Fruit fly (Drosophila melanogaster) whole organism, embryonic: ENCODE data around the gene CG34057.

Experiments used
- ATbp ChIP-seq: fragments of 200-800 bp; sonication (Bioruptor generic); optimal IDR thresholded peaks from 2 replicates; lab custom pipeline; 2017; ENCODE audit warnings: missing biosample characterization, mild to moderate bottlenecking, missing genetic modification characterization, missing genetic modification reagents
- B-H1 ChIP-seq: fragments of 200-800 bp; sonication (Bioruptor generic); IDR thresholded peaks from 3 replicates; pipeline ENCODE4 v1.3.6; 2022; ENCODE audit warnings: missing biosample characterization, missing genetic modification characterization
- BEAF-32 ChIP-seq: fragments of 200-800 bp; sonication (Bioruptor generic); optimal IDR thresholded peaks from 3 replicates; lab custom pipeline; 2017; ENCODE audit warnings: missing biosample characterization, missing genetic modification characterization, mild to moderate bottlenecking, moderate library complexity, missing genetic modification reagents
- Bgb ChIP-seq: fragments of 200-800 bp; sonication (Bioruptor generic); IDR thresholded peaks from 2 replicates; pipeline ENCODE4 v1.3.6; 2022; ENCODE audit warnings: missing biosample characterization, missing genetic modification characterization; ENCODE audit not compliant: partially characterized antibody
- C15 ChIP-seq: fragments of 200-800 bp; sonication (Bioruptor generic); IDR thresholded peaks from 3 replicates; pipeline ENCODE4 v1.3.6; 2022; ENCODE audit warnings: missing biosample characterization, missing genetic modification characterization
- CG11085 ChIP-seq: fragments of 200-800 bp; sonication (Bioruptor generic); IDR thresholded peaks from 2 replicates; pipeline ENCODE4 v1.3.6; 2022; ENCODE audit warnings: missing biosample characterization, missing genetic modification characterization
- CG11456 ChIP-seq: fragments of 200-800 bp; sonication (Bioruptor generic); IDR thresholded peaks from 3 replicates; pipeline ENCODE4 v1.3.6; 2022; ENCODE audit warnings: missing biosample characterization, missing genetic modification characterization
- CG12744 ChIP-seq: fragments of 200-800 bp; sonication (Bioruptor generic); optimal IDR thresholded peaks from 2 replicates; lab custom pipeline; 2016; ENCODE audit warnings: missing biosample characterization, missing genetic modification characterization
- CG17568 ChIP-seq: fragments of 200-800 bp; sonication (Bioruptor generic); optimal IDR thresholded peaks from 2 replicates; lab custom pipeline; 2018; ENCODE audit warnings: missing biosample characterization, mild to moderate bottlenecking, missing genetic modification characterization, moderate library complexity
- CG30431 ChIP-seq: fragments of 200-800 bp; sonication (Bioruptor generic); optimal IDR thresholded peaks from 2 replicates; lab custom pipeline; 2017; ENCODE audit warnings: missing biosample characterization, missing genetic modification characterization
- CG31388 ChIP-seq: fragments of 200-800 bp; sonication (Bioruptor generic); optimal IDR thresholded peaks from 2 replicates; lab custom pipeline; 2016; ENCODE audit warnings: missing biosample characterization, missing genetic modification characterization
- CG3281 ChIP-seq: fragments of 200-800 bp; sonication (Bioruptor generic); optimal IDR thresholded peaks from 3 replicates; lab custom pipeline; 2017; ENCODE audit warnings: missing biosample characterization, mild to moderate bottlenecking, missing genetic modification characterization
- CG33557 ChIP-seq: fragments of 200-800 bp; sonication (Bioruptor generic); optimal IDR thresholded peaks from 2 replicates; lab custom pipeline; 2019; ENCODE audit warnings: missing biosample characterization, mild to moderate bottlenecking, missing genetic modification characterization, moderate library complexity
- CG34376 ChIP-seq: fragments of 200-800 bp; sonication (Bioruptor generic); optimal IDR thresholded peaks from 2 replicates; lab custom pipeline; 2018; ENCODE audit warnings: missing biosample characterization, mild to moderate bottlenecking, missing genetic modification characterization
- CG4282 ChIP-seq: fragments of 200-800 bp; sonication (Bioruptor generic); optimal IDR thresholded peaks from 2 replicates; lab custom pipeline; 2016; ENCODE audit warnings: missing biosample characterization, missing genetic modification characterization
- CG8089 ChIP-seq: fragments of 200-800 bp; sonication (Bioruptor generic); optimal IDR thresholded peaks from 3 replicates; lab custom pipeline; 2016; ENCODE audit warnings: missing biosample characterization, missing genetic modification characterization
- CHES-1-like ChIP-seq: fragments of 200-800 bp; sonication (Bioruptor generic); optimal IDR thresholded peaks from 2 replicates; lab custom pipeline; 2016; ENCODE audit warnings: missing biosample characterization, missing genetic modification characterization
- Doc3 ChIP-seq: fragments of 200-800 bp; sonication (Bioruptor generic); IDR thresholded peaks from 3 replicates; pipeline ENCODE4 v1.3.6; 2022; ENCODE audit warnings: missing biosample characterization, missing genetic modification characterization; ENCODE audit not compliant: partially characterized antibody
- E2f1 ChIP-seq: fragments of 200-800 bp; sonication (Bioruptor generic); IDR thresholded peaks from 2 replicates; pipeline ENCODE4 v1.3.6; 2022; ENCODE audit warnings: missing biosample characterization, missing genetic modification characterization
- Gug ChIP-seq: fragments of 200-800 bp; sonication (Bioruptor generic); IDR thresholded peaks from 4 replicates; pipeline ENCODE4 v1.3.6; 2022; ENCODE audit warnings: missing biosample characterization, missing genetic modification characterization
- HHEX ChIP-seq: fragments of 200-800 bp; sonication (Bioruptor generic); optimal IDR thresholded peaks from 3 replicates; lab custom pipeline; 2017; ENCODE audit warnings: missing biosample characterization, mild to moderate bottlenecking, missing genetic modification characterization, missing genetic modification reagents
- Hmx ChIP-seq: fragments of 200-800 bp; sonication (Bioruptor generic); optimal IDR thresholded peaks from 2 replicates; lab custom pipeline; 2016; ENCODE audit warnings: missing biosample characterization, missing genetic modification characterization
- Lpt ChIP-seq: fragments of >200 bp; optimal IDR thresholded peaks from 2 replicates; lab custom pipeline; 2018; ENCODE audit warnings: missing biosample characterization, missing genetic modification characterization
- Max ChIP-seq: fragments of 200-800 bp; sonication (Bioruptor generic); optimal IDR thresholded peaks from 2 replicates; lab custom pipeline; 2016; ENCODE audit warnings: missing biosample characterization, mild to moderate bottlenecking, missing genetic modification characterization
- Oaz ChIP-seq: fragments of 200-800 bp; sonication (Bioruptor generic); IDR thresholded peaks from 2 replicates; pipeline ENCODE4 v1.3.6; 2022; ENCODE audit warnings: missing biosample characterization, missing genetic modification characterization
- Ravus ChIP-seq: fragments of 200-800 bp; sonication (Bioruptor generic); IDR thresholded peaks from 2 replicates; pipeline ENCODE4 v1.3.6; 2022; ENCODE audit warnings: missing biosample characterization, missing genetic modification characterization
- Sin3A ChIP-seq: fragments of >200 bp; optimal IDR thresholded peaks from 2 replicates; lab custom pipeline; 2018
- Taf1 ChIP-seq: fragments of 200-800 bp; sonication (Bioruptor generic); IDR thresholded peaks from 2 replicates; pipeline ENCODE4 v1.3.6; 2022; ENCODE audit warnings: missing biosample characterization, missing genetic modification characterization
- Tbp ChIP-seq: fragments of >200 bp; optimal IDR thresholded peaks from 2 replicates; lab custom pipeline; 2018; ENCODE audit warnings: missing biosample characterization, missing genetic modification characterization
- YL-1 ChIP-seq: fragments of 200-800 bp; sonication (Bioruptor generic); optimal IDR thresholded peaks from 3 replicates; lab custom pipeline; 2017; ENCODE audit warnings: missing biosample characterization, mild to moderate bottlenecking, missing genetic modification characterization
- amos ChIP-seq: fragments of 200-800 bp; sonication (Bioruptor generic); IDR thresholded peaks from 2 replicates; pipeline ENCODE4 v1.3.6; 2022; ENCODE audit warnings: missing biosample characterization, missing genetic modification characterization; ENCODE audit not compliant: partially characterized antibody
- ato ChIP-seq: fragments of 200-800 bp; sonication (Bioruptor generic); IDR thresholded peaks from 2 replicates; pipeline ENCODE4 v1.3.6; 2022; ENCODE audit warnings: missing biosample characterization, missing genetic modification characterization; ENCODE audit not compliant: partially characterized antibody
- cad ChIP-seq: fragments of >200 bp; optimal IDR thresholded peaks from 2 replicates; lab custom pipeline; 2017; ENCODE audit warnings: missing biosample characterization, missing genetic modification characterization
- cato ChIP-seq: fragments of 200-800 bp; sonication (Bioruptor generic); optimal IDR thresholded peaks from 2 replicates; lab custom pipeline; 2016; ENCODE audit warnings: missing biosample characterization, missing genetic modification characterization, borderline replicate concordance
- chif ChIP-seq, 2 experiments: fragments of 200-800 bp; sonication (Bioruptor generic); optimal IDR thresholded peaks; 3 replicates each; lab custom pipeline; 2016; ENCODE audit warnings: missing biosample characterization in 2 of 2, missing genetic modification characterization in 2 of 2
- crp ChIP-seq, 2 experiments: fragments of 200-800 bp; sonication (Bioruptor generic); optimal IDR thresholded peaks; 2 replicates in 1 of 2; 3 replicates in 1 of 2; lab custom pipeline; 2017; ENCODE audit warnings: missing biosample characterization in 2 of 2, missing genetic modification characterization in 2 of 2, mild to moderate bottlenecking in 1 of 2, moderate library complexity in 1 of 2
- cwo ChIP-seq: fragments of 200-800 bp; sonication (Bioruptor generic); optimal IDR thresholded peaks from 3 replicates; lab custom pipeline; 2017; ENCODE audit warnings: missing biosample characterization, missing genetic modification characterization, mild to moderate bottlenecking, moderate library complexity, missing genetic modification reagents
- dimm ChIP-seq: fragments of 200-800 bp; sonication (Bioruptor generic); IDR thresholded peaks from 2 replicates; pipeline ENCODE4 v1.3.6; 2022; ENCODE audit warnings: missing biosample characterization, missing genetic modification characterization
- dysf ChIP-seq: fragments of 200-800 bp; sonication (Bioruptor generic); IDR thresholded peaks from 3 replicates; pipeline ENCODE4 v1.3.6; 2022; ENCODE audit warnings: missing biosample characterization, missing genetic modification characterization
- fd96Cb ChIP-seq: fragments of 200-800 bp; sonication (Bioruptor generic); optimal IDR thresholded peaks from 2 replicates; lab custom pipeline; 2018; ENCODE audit warnings: missing biosample characterization, mild to moderate bottlenecking, missing genetic modification characterization, moderate library complexity
- insv ChIP-seq, 2 experiments: fragments of 200-800 bp; sonication (Bioruptor generic); optimal IDR thresholded peaks; 3 replicates each; lab custom pipeline; 2016 to 2018; ENCODE audit warnings: missing biosample characterization in 2 of 2, missing genetic modification characterization in 2 of 2
- lbe ChIP-seq: fragments of 200-800 bp; sonication (Bioruptor generic); optimal IDR thresholded peaks from 2 replicates; lab custom pipeline; 2016; ENCODE audit warnings: missing biosample characterization, mild to moderate bottlenecking, missing genetic modification characterization
- lmd ChIP-seq: fragments of 200-800 bp; sonication (Bioruptor generic); IDR thresholded peaks from 2 replicates; pipeline ENCODE4 v1.3.6; 2022; ENCODE audit warnings: missing biosample characterization, missing genetic modification characterization
- mirr ChIP-seq: fragments of 200-800 bp; sonication (Bioruptor generic); optimal IDR thresholded peaks from 3 replicates; lab custom pipeline; 2018; ENCODE audit warnings: missing biosample characterization, mild to moderate bottlenecking, missing genetic modification characterization
- pho ChIP-seq: fragments of 200-800 bp; sonication (Bioruptor generic); optimal IDR thresholded peaks from 2 replicates; lab custom pipeline; 2016; ENCODE audit warnings: missing biosample characterization, missing genetic modification characterization
- pita ChIP-seq: fragments of 200-800 bp; sonication (Bioruptor generic); optimal IDR thresholded peaks from 2 replicates; lab custom pipeline; 2017; ENCODE audit warnings: missing biosample characterization, mild to moderate bottlenecking, missing genetic modification characterization
- sr ChIP-seq: fragments of 200-800 bp; sonication (Bioruptor generic); IDR thresholded peaks from 3 replicates; pipeline ENCODE4 v1.3.6; 2022; ENCODE audit warnings: missing biosample characterization, missing genetic modification characterization
- tll ChIP-seq, 2 experiments: fragments of 200-800 bp in 1 of 2; fragments of >200 bp in 1 of 2; sonication (Bioruptor generic) in 1 of 2; optimal IDR thresholded peaks; 2 replicates each; lab custom pipeline; 2017 to 2019; ENCODE audit warnings: missing biosample characterization in 2 of 2, missing genetic modification characterization in 2 of 2, mild to moderate bottlenecking in 1 of 2, moderate library complexity in 1 of 2
- trh ChIP-seq: fragments of 200-800 bp; sonication (Bioruptor generic); optimal IDR thresholded peaks from 2 replicates; lab custom pipeline; 2016; ENCODE audit warnings: missing biosample characterization, missing genetic modification characterization
- vfl ChIP-seq: fragments of 200-800 bp; sonication (Bioruptor generic); optimal IDR thresholded peaks from 2 replicates; lab custom pipeline; 2016; ENCODE audit warnings: missing biosample characterization, missing genetic modification characterization
- zfh2 ChIP-seq: fragments of 200-800 bp; sonication (Bioruptor generic); optimal IDR thresholded peaks from 2 replicates; lab custom pipeline; 2016; ENCODE audit warnings: missing biosample characterization, missing genetic modification characterization

The CG34057 gene

dm6 chr3L:881496-882235 lies 15.5 kb upstream of the CG34057 start, which contains the start of gene CG13907 (continued):
- TF ChIP-seq trh (GFP tag; lab: Kevin White, UChicago) (no peak), mirr (GFP tag; lab: Kevin White, UChicago) (no peak), CG3281 (no peak), lmd (GFP tag; lab: Robert Waterston, UW) (no peak), C15 (GFP tag; lab: Robert Waterston, UW) (no peak), ato (GFP tag; lab: Robert Waterston, UW) (no peak), CHES-1-like (GFP tag; lab: Kevin White, UChicago) (no peak), B-H1 (GFP tag; lab: Robert Waterston, UW) (no peak), amos (GFP tag; lab: Robert Waterston, UW) (no peak), cato (GFP tag; lab: Kevin White, UChicago) (no peak), zfh2 (GFP tag; lab: Kevin White, UChicago) (no peak), CG8089 (GFP tag; lab: Kevin White, UChicago) (no peak), insv (GFP tag; optimal IDR thresholded peaks at IDR 0.05; lab: Kevin White, UChicago) (no peak), CG11456 (GFP tag; lab: Robert Waterston, UW) (no peak), crp (GFP tag; optimal IDR thresholded peaks at IDR 0.05; lab: Kevin White, UChicago) (peak in 1 of 2 experiments; percentile 67), CG33557 (GFP tag; lab: Kevin White, UChicago) (no peak), CG4282 (GFP tag; lab: Kevin White, UChicago) (no peak), Gug (no peak), chif (GFP tag; optimal IDR thresholded peaks at IDR 0.05; lab: Kevin White, UChicago) (no peak), dimm (no peak), CG17568 (GFP tag; lab: Kevin White, UChicago) (no peak), tll (GFP tag; optimal IDR thresholded peaks at IDR 0.05; lab: Kevin White, UChicago) (no peak), Taf1 (GFP tag; lab: Robert Waterston, UW) (no peak), CG12744 (GFP tag; lab: Kevin White, UChicago) (no peak), Bgb (GFP tag; lab: Robert Waterston, UW) (no peak), lbe (peak; percentile 15), vfl (GFP tag; lab: Kevin White, UChicago) (no peak), Max (GFP tag; lab: Kevin White, UChicago) (peak; percentile 21), CG31388 (GFP tag; lab: Kevin White, UChicago) (no peak), CG11085 (GFP tag; lab: Robert Waterston, UW) (no peak), cad (GFP tag; lab: Kevin White, UChicago) (no peak), cwo (no peak), Tbp (GFP tag; lab: Kevin White, UChicago) (no peak), fd96Cb (no peak), BEAF-32 (GFP tag; lab: Kevin White, UChicago) (no peak), Lpt (no peak), HHEX (GFP tag; lab: Kevin White, UChicago) (no peak), Hmx (GFP tag; lab: Kevin White, UChicago) (no peak), ATbp (GFP tag; lab: Kevin White, UChicago) (peak; percentile 47), pita (GFP tag; lab: Kevin White, UChicago) (no peak), E2f1 (GFP tag; lab: Robert Waterston, UW) (no peak), Oaz (GFP tag; lab: Robert Waterston, UW) (no peak), Ravus (GFP tag; lab: Robert Waterston, UW) (no peak), sr (GFP tag; lab: Robert Waterston, UW) (no peak), CG30431 (GFP tag; lab: Kevin White, UChicago) (no peak), CG34376 (GFP tag; lab: Kevin White, UChicago) (no peak), dysf (GFP tag; lab: Robert Waterston, UW) (no peak), pho (GFP tag; lab: Kevin White, UChicago) (no peak), YL-1 (GFP tag; lab: Kevin White, UChicago) (no peak), Sin3A (lab: Kevin White, UChicago) (no peak), Doc3 (GFP tag; lab: Robert Waterston, UW) (peak; percentile 17; the same call in 1 of the 3 replicates)
